Worm (Caenorhabditis elegans): ENCODE measurements around the gene scyl-1.

DNA sequence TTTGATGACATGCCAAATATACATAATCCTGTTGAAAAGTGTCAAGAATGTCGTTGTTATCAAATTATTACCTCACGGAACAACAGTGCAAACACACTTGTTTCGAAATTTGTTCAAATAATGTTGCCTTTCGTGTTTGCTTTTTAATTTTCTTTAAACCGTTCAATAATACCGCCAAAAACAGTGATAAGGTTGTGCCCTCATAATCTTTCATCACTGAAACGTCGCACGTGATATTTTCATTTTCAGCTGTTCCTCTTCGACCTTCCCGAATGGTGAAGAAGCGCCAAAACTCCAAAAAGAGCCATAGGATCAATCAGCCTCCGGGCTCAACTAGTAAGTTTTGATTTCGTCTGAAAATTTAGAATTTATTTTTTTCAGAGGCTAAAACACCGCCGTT, 39.5 kb downstream of the scyl-1 start, which contains the start of gene inft-2:
- TF ChIP-seq arid-1 (GFP tag; conservative IDR thresholded peaks at IDR 0.05) = no peak
- TF ChIP-seq pqm-1 (tag; optimal IDR thresholded peaks at IDR 0.05) = peak; percentile 19
- TF ChIP-seq mxl-3 (GFP tag; optimal IDR thresholded peaks at IDR 0.05) = no peak

Measured in whole organism, L4 larva.